Fruit fly (Drosophila melanogaster) whole organism, adult: ENCODE measurements around the gene Hmx.

Experiments
- CG12768 ChIP-seq: fragments of 200-800 bp; sonication (Bioruptor generic); optimal IDR thresholded peaks from 2 replicates; lab custom pipeline; 2017; ENCODE audit warnings: missing biosample characterization, missing genetic modification characterization, mild to moderate bottlenecking, moderate library complexity, missing genetic modification reagents
- CG14711 ChIP-seq: fragments of 200-800 bp; sonication (Bioruptor generic); optimal IDR thresholded peaks from 2 replicates; lab custom pipeline; 2018; ENCODE audit warnings: missing biosample characterization, mild to moderate bottlenecking, missing genetic modification characterization, moderate library complexity
- CG1620 ChIP-seq: fragments of 200-800 bp; sonication (Bioruptor generic); optimal IDR thresholded peaks from 2 replicates; lab custom pipeline; 2016; ENCODE audit warnings: missing biosample characterization, missing genetic modification characterization
- CG5204 ChIP-seq: fragments of 200-800 bp; sonication (Bioruptor generic); optimal IDR thresholded peaks from 2 replicates; lab custom pipeline; 2016; ENCODE audit warnings: missing biosample characterization, missing genetic modification characterization
- CG7045 ChIP-seq: fragments of 200-800 bp; sonication (Bioruptor generic); optimal IDR thresholded peaks from 2 replicates; lab custom pipeline; 2017; ENCODE audit warnings: missing biosample characterization, mild to moderate bottlenecking, missing genetic modification characterization
- Mnt ChIP-seq: fragments of 200-800 bp; sonication (Bioruptor generic); optimal IDR thresholded peaks from 2 replicates; lab custom pipeline; 2016; ENCODE audit warnings: missing biosample characterization, mild to moderate bottlenecking, missing genetic modification characterization
- bab1 ChIP-seq: fragments of 200-800 bp; sonication (Bioruptor generic); optimal IDR thresholded peaks from 3 replicates; lab custom pipeline; 2019; ENCODE audit warnings: missing biosample characterization, mild to moderate bottlenecking, missing genetic modification characterization, moderate library complexity
- cic ChIP-seq: fragments of 200-800 bp; sonication (Bioruptor generic); optimal IDR thresholded peaks from 2 replicates; lab custom pipeline; 2017; ENCODE audit warnings: missing biosample characterization, mild to moderate bottlenecking, missing genetic modification characterization, moderate library complexity
- cnc ChIP-seq, 2 experiments: fragments of >200 bp; optimal IDR thresholded peaks; 2 replicates each; lab custom pipeline; 2017
- ovo ChIP-seq: fragments of 200-800 bp; sonication (Bioruptor generic); optimal IDR thresholded peaks from 2 replicates; lab custom pipeline; 2016; ENCODE audit warnings: missing biosample characterization, missing genetic modification characterization
- pad ChIP-seq: fragments of 200-800 bp; sonication (Bioruptor generic); optimal IDR thresholded peaks from 3 replicates; lab custom pipeline; 2017; ENCODE audit warnings: missing biosample characterization, missing genetic modification characterization, mild to moderate bottlenecking, moderate library complexity, missing genetic modification reagents
- tj ChIP-seq: fragments of 200-800 bp; sonication (Bioruptor generic); optimal IDR thresholded peaks from 3 replicates; lab custom pipeline; 2017; ENCODE audit warnings: missing biosample characterization, mild to moderate bottlenecking, missing genetic modification characterization, moderate library complexity

DNA sequence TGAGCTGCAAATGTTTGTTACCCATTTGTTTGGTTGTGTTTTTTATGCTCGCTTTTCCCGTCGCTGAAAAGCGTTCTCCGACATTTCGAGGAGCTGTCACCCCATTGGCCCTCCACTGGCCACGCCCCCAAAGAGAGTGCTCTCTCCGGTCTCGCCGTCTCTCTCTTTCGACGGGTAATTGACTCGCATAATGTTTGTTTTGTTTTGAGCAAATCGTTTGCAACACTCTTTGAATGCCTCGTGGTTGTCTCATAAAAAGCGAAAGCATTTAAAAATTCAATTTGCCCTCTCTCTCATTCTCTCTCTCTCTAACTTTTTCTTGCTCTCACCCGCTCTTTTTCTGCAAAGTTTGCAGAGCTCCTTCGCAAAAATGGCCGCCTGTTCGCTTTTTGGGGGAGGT is 1.2 kb upstream of the Hmx start:
- TF ChIP-seq pad (GFP tag; lab: Kevin White, UChicago), result no peak
- TF ChIP-seq bab1 (GFP tag; lab: Kevin White, UChicago), result no peak
- no peak for TF ChIP-seq CG12768
- TF ChIP-seq CG5204 (GFP tag; lab: Kevin White, UChicago), result no peak
- TF ChIP-seq CG7045 (GFP tag; lab: Kevin White, UChicago), result no peak
- no peak for TF ChIP-seq cic
- TF ChIP-seq cnc (optimal IDR thresholded peaks at IDR 0.05; lab: Kevin White, UChicago), result no peak
- TF ChIP-seq CG14711 (tag; lab: Kevin White, UChicago), result no peak
- TF ChIP-seq CG1620, result no peak
- TF ChIP-seq Mnt, result no peak
- TF ChIP-seq ovo, result no peak
- no peak for TF ChIP-seq tj
